Worm (Caenorhabditis elegans) whole organism, late embryonic: Measurements from ENCODE around the gene ugt-44.

ENCODE experiments used
- elt-2 ChIP-seq: sonication (generic microtip); optimal IDR thresholded peaks from 2 replicates; lab custom pipeline; 2016; ENCODE audit warnings: missing genetic modification reagents, missing genetic modification characterization, missing compliant biosample characterization
- syd-9 ChIP-seq: sonication (generic microtip); optimal IDR thresholded peaks from 2 replicates; lab custom pipeline; 2016; ENCODE audit warnings: mild to moderate bottlenecking, missing genetic modification characterization, moderate library complexity, missing compliant biosample characterization
- unc-86 ChIP-seq: sonication (generic microtip); optimal IDR thresholded peaks from 2 replicates; lab custom pipeline; 2016; ENCODE audit warnings: missing genetic modification characterization, missing compliant biosample characterization

- no peak for TF ChIP-seq elt-2 (tag; lab: Kevin White, UChicago)
- TF ChIP-seq unc-86, result no peak
- TF ChIP-seq syd-9 (tag; lab: Kevin White, UChicago), result no peak
Observed at ce11 chrIV:10420440-10420839, 49.1 kb upstream of the ugt-44 start.
